Worm (Caenorhabditis elegans) whole organism, young adult: Measurements from ENCODE around the gene rab-6.1.

Experiments used
- B0035.1 ChIP-seq: sonication (generic microtip); optimal IDR thresholded peaks from 2 replicates; lab custom pipeline; 2016; ENCODE audit warnings: missing genetic modification characterization, mild to moderate bottlenecking, missing compliant biosample characterization, missing genotype, missing genetic modification reagents
- D2030.7 ChIP-seq: fragments of 200-800 bp; sonication (Bioruptor generic); IDR thresholded peaks from 2 replicates; pipeline ENCODE4 v1.3.6; 2022; ENCODE audit warnings: missing genetic modification reagents, missing genetic modification characterization, missing compliant biosample characterization
- F22D6.2 ChIP-seq: sonication (generic microtip); optimal IDR thresholded peaks from 2 replicates; lab custom pipeline; 2016; ENCODE audit warnings: mild to moderate bottlenecking, missing genetic modification characterization, missing compliant biosample characterization
- F23B12.7 ChIP-seq: sonication (generic microtip); optimal IDR thresholded peaks from 2 replicates; lab custom pipeline; 2017; ENCODE audit warnings: missing genetic modification characterization, mild to moderate bottlenecking, missing compliant biosample characterization, antibody characterized with exemption, moderate library complexity; ENCODE audit not compliant: insufficient read depth
- F39B2.1 ChIP-seq: fragments of 200-800 bp; sonication (Bioruptor generic); IDR thresholded peaks from 2 replicates; pipeline ENCODE4 v1.3.6; 2022; ENCODE audit warnings: missing genetic modification reagents, missing genetic modification characterization, missing compliant biosample characterization
- Y53F4B.3 ChIP-seq: fragments of 200-800 bp; sonication (Bioruptor generic); IDR thresholded peaks from 2 replicates; pipeline ENCODE4 v1.3.6; 2022; ENCODE audit warnings: missing genetic modification reagents, missing genetic modification characterization, missing compliant biosample characterization
- attf-5 ChIP-seq: fragments of 200-800 bp; sonication (Bioruptor generic); optimal IDR thresholded peaks from 2 replicates; lab custom pipeline; 2018; ENCODE audit warnings: mild to moderate bottlenecking, missing genetic modification characterization, missing compliant biosample characterization
- bed-1 ChIP-seq: fragments of 200-800 bp; sonication (Bioruptor generic); IDR thresholded peaks from 2 replicates; pipeline ENCODE4 v1.3.6; 2022; ENCODE audit warnings: missing genetic modification reagents, missing genetic modification characterization, missing compliant biosample characterization
- cebp-1 ChIP-seq, 2 experiments: fragments of 200-800 bp in 1 of 2; sonication (Bioruptor generic) in 1 of 2; sonication (generic microtip) in 1 of 2; IDR thresholded peaks in 1 of 2; optimal IDR thresholded peaks in 1 of 2; 2 replicates each; pipeline versions ENCODE4 v1.3.6 to Lab custom; 2017 to 2022; ENCODE audit warnings: missing compliant biosample characterization in 2 of 2, missing genetic modification characterization in 2 of 2, mild to moderate bottlenecking in 1 of 2, missing genetic modification reagents in 1 of 2, moderate library complexity in 1 of 2
- ceh-100 ChIP-seq: fragments of 200-800 bp; sonication (Bioruptor generic); IDR thresholded peaks from 2 replicates; pipeline ENCODE4 v1.3.6; 2022; ENCODE audit warnings: missing genetic modification reagents, missing genetic modification characterization, missing compliant biosample characterization
- ceh-27 ChIP-seq: fragments of 200-800 bp; sonication (Bioruptor generic); optimal IDR thresholded peaks from 2 replicates; lab custom pipeline; 2018; ENCODE audit warnings: mild to moderate bottlenecking, missing genetic modification characterization, moderate library complexity, missing compliant biosample characterization
- ceh-58 ChIP-seq: fragments of 200-800 bp; sonication (Bioruptor generic); IDR thresholded peaks from 2 replicates; pipeline ENCODE4 v1.3.6; 2022; ENCODE audit warnings: missing genetic modification characterization, missing compliant biosample characterization
- ceh-79 ChIP-seq: sonication (generic microtip); optimal IDR thresholded peaks from 2 replicates; lab custom pipeline; 2017; ENCODE audit warnings: mild to moderate bottlenecking, missing genetic modification characterization, missing compliant biosample characterization
- ceh-91 ChIP-seq: fragments of 200-800 bp; sonication (Bioruptor generic); IDR thresholded peaks from 2 replicates; pipeline ENCODE4 v1.3.6; 2022; ENCODE audit warnings: missing genetic modification reagents, missing genetic modification characterization, missing compliant biosample characterization
- dpl-1 ChIP-seq: fragments of 150-350 bp; optimal IDR thresholded peaks from 2 replicates; lab custom pipeline; 2014; ENCODE audit warnings: missing biosample characterization, missing genetic modification reagents, missing genetic modification characterization
- egl-44 ChIP-seq: fragments of 200-800 bp; sonication (Bioruptor generic); IDR thresholded peaks from 2 replicates; pipeline ENCODE4 v1.3.6; 2022; ENCODE audit warnings: missing genetic modification reagents, missing genetic modification characterization, missing compliant biosample characterization
- ekl-4 ChIP-seq: fragments of 200-800 bp; sonication (Bioruptor generic); IDR thresholded peaks from 2 replicates; pipeline ENCODE4 v1.3.6; 2022; ENCODE audit warnings: missing genetic modification reagents, missing genetic modification characterization, missing compliant biosample characterization
- hlh-12 ChIP-seq: sonication (generic microtip); optimal IDR thresholded peaks from 2 replicates; lab custom pipeline; 2016; ENCODE audit warnings: missing genetic modification characterization, missing compliant biosample characterization
- hlh-26 ChIP-seq: fragments of 200-800 bp; sonication (Bioruptor generic); conservative IDR thresholded peaks from 2 replicates; pipeline ENCODE4 v1.3.6; 2022; ENCODE audit warnings: missing genetic modification reagents, missing genetic modification characterization, missing compliant biosample characterization
- hmg-1.2 ChIP-seq: fragments of 200-800 bp; sonication (Bioruptor generic); IDR thresholded peaks from 2 replicates; pipeline ENCODE4 v1.3.6; 2022; ENCODE audit warnings: missing genetic modification reagents, missing genetic modification characterization, missing compliant biosample characterization
- hmg-20 ChIP-seq: fragments of 200-800 bp; sonication (Bioruptor generic); IDR thresholded peaks from 2 replicates; pipeline ENCODE4 v1.3.6; 2022; ENCODE audit warnings: missing genetic modification reagents, missing genetic modification characterization, missing compliant biosample characterization
- lin-26 ChIP-seq: fragments of 200-800 bp; sonication (Bioruptor generic); IDR thresholded peaks from 2 replicates; pipeline ENCODE4 v1.3.6; 2022; ENCODE audit warnings: missing genetic modification reagents, missing genetic modification characterization, missing compliant biosample characterization
- lin-40 ChIP-seq: sonication (generic microtip); optimal IDR thresholded peaks from 2 replicates; lab custom pipeline; 2016; ENCODE audit warnings: missing genetic modification characterization, mild to moderate bottlenecking, missing compliant biosample characterization, missing genotype, missing genetic modification reagents
- lsy-27 ChIP-seq: sonication (generic microtip); optimal IDR thresholded peaks from 2 replicates; lab custom pipeline; 2017; ENCODE audit warnings: missing genetic modification characterization, mild to moderate bottlenecking, missing compliant biosample characterization, antibody characterized with exemption, missing genotype, borderline replicate concordance; ENCODE audit not compliant: insufficient read depth
- madf-3 ChIP-seq: fragments of 200-800 bp; sonication (Bioruptor generic); IDR thresholded peaks from 2 replicates; pipeline ENCODE4 v1.3.6; 2022; ENCODE audit warnings: missing genetic modification reagents, missing genetic modification characterization, missing compliant biosample characterization
- mcd-1 ChIP-seq: fragments of 200-800 bp; sonication (Bioruptor generic); IDR thresholded peaks from 2 replicates; pipeline ENCODE4 v1.3.6; 2022; ENCODE audit warnings: missing genetic modification reagents, missing genetic modification characterization, missing compliant biosample characterization
- mel-28 ChIP-seq: sonication (generic microtip); optimal IDR thresholded peaks from 2 replicates; lab custom pipeline; 2016; ENCODE audit warnings: borderline replicate concordance, mild to moderate bottlenecking, missing genetic modification characterization, missing compliant biosample characterization
- nfya-2 ChIP-seq: fragments of 200-800 bp; sonication (Bioruptor generic); IDR thresholded peaks from 2 replicates; pipeline ENCODE4 v1.3.6; 2022; ENCODE audit warnings: missing genetic modification reagents, missing genetic modification characterization, missing compliant biosample characterization
- nhr-80 ChIP-seq: sonication (generic microtip); optimal IDR thresholded peaks from 2 replicates; lab custom pipeline; 2016; ENCODE audit warnings: missing genetic modification characterization, missing compliant biosample characterization
- pha-4 ChIP-seq: fragments of 150-350 bp; sonication (generic microtip); optimal IDR thresholded peaks from 2 replicates; lab custom pipeline; 2014; ENCODE audit warnings: missing biosample characterization, missing genetic modification reagents, missing genetic modification characterization
- rcor-1 ChIP-seq: fragments of 200-800 bp; sonication (Bioruptor generic); IDR thresholded peaks from 2 replicates; pipeline ENCODE4 v1.3.6; 2022; ENCODE audit warnings: missing genetic modification reagents, missing genetic modification characterization, missing compliant biosample characterization
- rpc-1 ChIP-seq, 2 experiments: fragments of 150-350 bp in 1 of 2; sonication (generic microtip) in 1 of 2; optimal IDR thresholded peaks; 2 replicates each; lab custom pipeline; 2014 to 2018; ENCODE audit warnings: missing biosample characterization in 1 of 2, missing genetic modification characterization in 1 of 2, missing genetic modification reagents in 1 of 2, missing genotype in 1 of 2
- zfh-2 ChIP-seq: fragments of 200-800 bp; sonication (Bioruptor generic); conservative IDR thresholded peaks from 2 replicates; pipeline ENCODE4 v1.3.6; 2022; ENCODE audit warnings: missing genetic modification reagents, missing genetic modification characterization, missing compliant biosample characterization
- ztf-22 ChIP-seq: fragments of 200-800 bp; sonication (Bioruptor generic); optimal IDR thresholded peaks from 2 replicates; lab custom pipeline; 2018; ENCODE audit warnings: mild to moderate bottlenecking, missing genetic modification characterization, moderate library complexity, missing compliant biosample characterization
- ztf-26 ChIP-seq: sonication (generic microtip); optimal IDR thresholded peaks from 2 replicates; lab custom pipeline; 2017; ENCODE audit warnings: missing genetic modification characterization, missing compliant biosample characterization

The rab-6.1 gene

DNA sequence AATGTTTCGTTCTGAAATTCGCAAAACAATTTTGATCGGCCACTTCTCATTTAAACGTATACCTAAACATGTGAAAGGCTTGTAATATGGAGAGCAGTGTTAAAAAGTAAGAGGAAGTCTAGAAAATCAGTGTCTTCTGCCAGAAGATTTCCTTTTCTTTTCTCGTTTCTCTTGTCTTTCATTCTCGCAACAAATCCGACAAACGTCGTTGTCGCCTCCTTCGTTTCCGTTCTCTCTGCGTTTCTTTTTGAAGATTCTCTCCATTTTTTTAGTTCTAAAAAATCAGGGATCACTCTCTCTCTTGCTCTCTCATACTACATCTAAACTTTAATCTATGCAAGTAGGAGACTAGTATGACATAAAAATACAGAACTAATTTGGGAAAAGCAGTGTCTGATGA, 41.5 kb upstream of the rab-6.1 start (continued):
- no peak for TF ChIP-seq mcd-1 (GFP tag; lab: Robert Waterston, UW)
- TF ChIP-seq, all 124 proteins: peak for 0

ce11 chrIII:9045838-9046237, 40.1 kb upstream of the rab-6.1 start, which contains the start of gene R107.2:
TSS of gene R107.2 (minus strand) at chrIII:9045938.
- TF ChIP-seq attf-5 (peak; percentile 8), nfya-2 (GFP tag; lab: Robert Waterston, UW) (no peak), nhr-80 (tag; lab: Kevin White, UChicago) (peak; percentile 29)

ce11 chrIII:9043200-9043599, 37.4 kb upstream of the rab-6.1 start, which contains the start of gene nac-2:
TSS of gene nac-2 (minus strand) at chrIII:9043300.
- TF ChIP-seq hmg-20 (GFP tag; lab: Robert Waterston, UW) (no peak), rpc-1 (optimal IDR thresholded peaks at IDR 0.05; lab: Kevin White, UChicago) (no peak), rpc-1 (tag; optimal IDR thresholded peaks at IDR 0.05; lab: Kevin White, UChicago) (no peak), zfh-2 (no peak), Y53F4B.3 (GFP tag; lab: Robert Waterston, UW) (no peak), egl-44 (GFP tag; lab: Robert Waterston, UW) (no peak), lin-26 (GFP tag; lab: Robert Waterston, UW) (no peak), ceh-91 (no peak), hmg-1.2 (no peak), hlh-26 (GFP tag; lab: Robert Waterston, UW) (no peak), F39B2.1 (GFP tag; lab: Robert Waterston, UW) (no peak), F22D6.2 (no peak), lin-40 (tag; lab: Kevin White, UChicago) (no peak), rcor-1 (no peak), ztf-22 (GFP tag; lab: Kevin White, UChicago) (no peak), D2030.7 (no peak), mel-28 (tag; lab: Kevin White, UChicago) (no peak), ekl-4 (GFP tag; lab: Robert Waterston, UW) (no peak), bed-1 (no peak), ceh-58 (GFP tag; lab: Robert Waterston, UW) (no peak), F23B12.7 (tag; lab: Kevin White, UChicago) (no peak)

ce11 chrIII:9037658-9038057, 31.9 kb upstream of the rab-6.1 start, which contains the start of gene R107.9:
TSS of gene R107.9 (plus strand) at chrIII:9037958.
- TF ChIP-seq ceh-27 (GFP tag; lab: Kevin White, UChicago) = no peak
- no peak for TF ChIP-seq lsy-27 (tag; lab: Kevin White, UChicago)
- no peak for TF ChIP-seq dpl-1 (GFP tag; lab: Kevin White, UChicago)
- TF ChIP-seq ceh-58 (GFP tag; lab: Robert Waterston, UW) = no peak
- no peak for TF ChIP-seq ztf-26 (tag; lab: Kevin White, UChicago)
- TF ChIP-seq mcd-1 (GFP tag; lab: Robert Waterston, UW) = no peak
- no peak for TF ChIP-seq B0035.1 (tag; lab: Kevin White, UChicago)
- TF ChIP-seq ceh-100 (GFP tag; lab: Robert Waterston, UW) = no peak
- no peak for TF ChIP-seq hmg-20 (GFP tag; lab: Robert Waterston, UW)
- TF ChIP-seq hlh-12 = no peak
- TF ChIP-seq cebp-1 (GFP tag; IDR thresholded peaks at IDR 0.05; lab: Robert Waterston, UW) = no peak
- TF ChIP-seq cebp-1 (tag; optimal IDR thresholded peaks at IDR 0.05; lab: Kevin White, UChicago) = no peak
- no peak for TF ChIP-seq hlh-26 (GFP tag; lab: Robert Waterston, UW)
- no peak for TF ChIP-seq pha-4 (tag; lab: Kevin White, UChicago)
- no peak for TF ChIP-seq madf-3 (GFP tag; lab: Robert Waterston, UW)
- TF ChIP-seq ceh-79 (tag; lab: Kevin White, UChicago) = no peak
